Worm (Caenorhabditis elegans) whole organism, L4 larva: Measurements from ENCODE around the gene F53F4.12.

Experiments
- F26F4.8 ChIP-seq: fragments of 200-800 bp; sonication (Bioruptor generic); conservative IDR thresholded peaks from 2 replicates; pipeline ENCODE4 v1.3.6; 2022; ENCODE audit warnings: missing genetic modification characterization, missing compliant biosample characterization
- F49E8.2 ChIP-seq: sonication (generic microtip); optimal IDR thresholded peaks from 2 replicates; lab custom pipeline; 2016; ENCODE audit warnings: missing compliant biosample characterization, mild to moderate bottlenecking, missing genetic modification characterization, borderline replicate concordance
- R02D3.7 ChIP-seq: fragments of 150-350 bp; sonication (generic microtip); optimal IDR thresholded peaks from 3 replicates; lab custom pipeline; 2014; ENCODE audit warnings: missing biosample characterization, missing genetic modification characterization
- aha-1 ChIP-seq: fragments of 150-350 bp; peaks from one replicate; lab custom pipeline; 2014; ENCODE audit warnings: missing biosample characterization, missing genetic modification characterization
- ceh-20 ChIP-seq: fragments of 200-800 bp; sonication (Bioruptor generic); IDR thresholded peaks from 2 replicates; pipeline ENCODE4 v1.3.6; 2022; ENCODE audit warnings: missing genetic modification reagents, missing genetic modification characterization, missing compliant biosample characterization
- ceh-28 ChIP-seq: fragments of 150-350 bp; optimal IDR thresholded peaks from 2 replicates; lab custom pipeline; 2014; ENCODE audit warnings: missing biosample characterization, missing genetic modification reagents, missing genetic modification characterization
- ceh-32 ChIP-seq: sonication (generic microtip); optimal IDR thresholded peaks from 2 replicates; lab custom pipeline; 2016; ENCODE audit warnings: mild to moderate bottlenecking, missing genetic modification characterization, missing compliant biosample characterization; ENCODE audit not compliant: poor library complexity
- ces-1 ChIP-seq: fragments of 150-350 bp; sonication (generic microtip); optimal IDR thresholded peaks from 4 replicates; lab custom pipeline; 2014; ENCODE audit warnings: missing biosample characterization, missing genetic modification reagents, missing genetic modification characterization
- daf-12 ChIP-seq: fragments of 150-350 bp; optimal IDR thresholded peaks from 2 replicates; lab custom pipeline; 2014; ENCODE audit warnings: missing biosample characterization, missing genetic modification reagents, missing genetic modification characterization
- daf-16 ChIP-seq, 3 experiments: sonication (generic microtip); optimal IDR thresholded peaks; 2 replicates each; lab custom pipeline; 2016 to 2017; ENCODE audit warnings: missing genetic modification characterization in 3 of 3, missing genetic modification reagents in 3 of 3, mild to moderate bottlenecking in 2 of 3, missing compliant biosample characterization in 2 of 3, missing biosample characterization in 1 of 3, moderate library complexity in 1 of 3
- daf-19 ChIP-seq: fragments of 200-800 bp; sonication (Bioruptor generic); conservative IDR thresholded peaks from 2 replicates; pipeline ENCODE4 v1.3.6; 2022; ENCODE audit warnings: missing genetic modification characterization, missing compliant biosample characterization
- dmd-6 ChIP-seq: fragments of 200-800 bp; sonication (Bioruptor generic); IDR thresholded peaks from 2 replicates; pipeline ENCODE4 v1.3.6; 2022; ENCODE audit warnings: missing genetic modification reagents, missing genetic modification characterization, missing compliant biosample characterization
- dpl-1 ChIP-seq: fragments of 150-350 bp; optimal IDR thresholded peaks from 2 replicates; lab custom pipeline; 2014; ENCODE audit warnings: missing biosample characterization, missing genetic modification reagents, missing genetic modification characterization
- dve-1 ChIP-seq: sonication (generic microtip); optimal IDR thresholded peaks from 2 replicates; lab custom pipeline; 2017; ENCODE audit warnings: antibody characterized with exemption, mild to moderate bottlenecking, missing genetic modification characterization, missing compliant biosample characterization; ENCODE audit not compliant: insufficient read depth
- egl-43 ChIP-seq: fragments of 200-800 bp; sonication (Bioruptor generic); IDR thresholded peaks from 2 replicates; pipeline ENCODE4 v1.3.6; 2022; ENCODE audit warnings: missing genetic modification reagents, missing genetic modification characterization, missing compliant biosample characterization
- gei-8 ChIP-seq: fragments of 200-800 bp; sonication (Bioruptor generic); optimal IDR thresholded peaks from 2 replicates; lab custom pipeline; 2018; ENCODE audit warnings: mild to moderate bottlenecking, missing genetic modification characterization, missing compliant biosample characterization
- hlh-11 ChIP-seq: fragments of 200-800 bp; sonication (Bioruptor generic); optimal IDR thresholded peaks from 2 replicates; lab custom pipeline; 2018; ENCODE audit warnings: mild to moderate bottlenecking, missing genetic modification characterization, missing compliant biosample characterization
- hlh-30 ChIP-seq: sonication (generic microtip); optimal IDR thresholded peaks from 2 replicates; lab custom pipeline; 2017; ENCODE audit warnings: antibody characterized with exemption, mild to moderate bottlenecking, missing genetic modification characterization, missing compliant biosample characterization; ENCODE audit not compliant: insufficient read depth
- lin-15B ChIP-seq: fragments of 150-350 bp; sonication (generic microtip); optimal IDR thresholded peaks from 3 replicates; lab custom pipeline; 2014; ENCODE audit warnings: missing biosample characterization, missing genetic modification characterization
- lin-38 ChIP-seq: fragments of 200-800 bp; sonication (Bioruptor generic); IDR thresholded peaks from 2 replicates; pipeline ENCODE4 v1.3.6; 2022; ENCODE audit warnings: missing genetic modification reagents, missing genetic modification characterization, missing compliant biosample characterization
- lin-39 ChIP-seq: fragments of 150-350 bp; optimal IDR thresholded peaks from 2 replicates; lab custom pipeline; 2014; ENCODE audit warnings: missing biosample characterization, missing genetic modification reagents, missing genetic modification characterization
- madf-9 ChIP-seq: fragments of 200-800 bp; sonication (Bioruptor generic); conservative IDR thresholded peaks from 2 replicates; pipeline ENCODE4 v1.3.6; 2022; ENCODE audit warnings: missing genetic modification reagents, missing genetic modification characterization, missing compliant biosample characterization
- mes-2 ChIP-seq: sonication (generic microtip); optimal IDR thresholded peaks from 2 replicates; lab custom pipeline; 2016; ENCODE audit warnings: missing genotype, mild to moderate bottlenecking, missing genetic modification characterization, missing compliant biosample characterization; ENCODE audit not compliant: poor library complexity, severe bottlenecking
- nhr-102 ChIP-seq: sonication (generic microtip); optimal IDR thresholded peaks from 2 replicates; lab custom pipeline; 2016; ENCODE audit warnings: mild to moderate bottlenecking, missing genetic modification characterization, moderate library complexity, missing compliant biosample characterization
- nhr-11 ChIP-seq: fragments of 150-350 bp; optimal IDR thresholded peaks from 2 replicates; lab custom pipeline; 2014; ENCODE audit warnings: missing biosample characterization, missing genetic modification characterization
- nhr-111 ChIP-seq: fragments of 200-800 bp; sonication (Bioruptor generic); optimal IDR thresholded peaks from 2 replicates; lab custom pipeline; 2018; ENCODE audit warnings: mild to moderate bottlenecking, missing genetic modification characterization, missing compliant biosample characterization
- nhr-25 ChIP-seq: sonication (generic microtip); optimal IDR thresholded peaks from 2 replicates; lab custom pipeline; 2017; ENCODE audit warnings: missing genetic modification characterization, mild to moderate bottlenecking, missing compliant biosample characterization, antibody characterized with exemption, moderate library complexity, borderline replicate concordance; ENCODE audit not compliant: insufficient read depth
- nhr-28 ChIP-seq: fragments of 150-350 bp; optimal IDR thresholded peaks from 2 replicates; lab custom pipeline; 2014; ENCODE audit warnings: missing biosample characterization, missing genetic modification characterization
- nhr-42 ChIP-seq: fragments of 200-800 bp; sonication (Bioruptor generic); IDR thresholded peaks from 2 replicates; pipeline ENCODE4 v1.3.6; 2022; ENCODE audit warnings: missing genetic modification characterization, missing compliant biosample characterization
- nhr-77 ChIP-seq: fragments of 150-350 bp; optimal IDR thresholded peaks from 2 replicates; lab custom pipeline; 2014; ENCODE audit warnings: missing biosample characterization, missing genetic modification characterization
- pha-4 ChIP-seq, 2 experiments: fragments of 150-350 bp in 1 of 2; fragments of 200-800 bp in 1 of 2; sonication (Bioruptor generic) in 1 of 2; IDR thresholded peaks in 1 of 2; optimal IDR thresholded peaks in 1 of 2; 2 replicates each; pipeline versions ENCODE4 v1.3.6 to Lab custom; 2014 to 2022; ENCODE audit warnings: missing genetic modification characterization in 2 of 2, missing genetic modification reagents in 2 of 2, missing biosample characterization in 1 of 2, missing compliant biosample characterization in 1 of 2
- php-3 ChIP-seq: fragments of 200-800 bp; sonication (Bioruptor generic); IDR thresholded peaks from 2 replicates; pipeline ENCODE4 v1.3.6; 2022; ENCODE audit warnings: missing genetic modification reagents, missing genetic modification characterization, missing compliant biosample characterization
- pqm-1 ChIP-seq: sonication (generic microtip); optimal IDR thresholded peaks from 2 replicates; lab custom pipeline; 2017; ENCODE audit warnings: missing biosample characterization, missing genetic modification characterization
- sdz-12 ChIP-seq: fragments of 200-800 bp; sonication (Bioruptor generic); optimal IDR thresholded peaks from 2 replicates; lab custom pipeline; 2018; ENCODE audit warnings: mild to moderate bottlenecking, missing genetic modification characterization, missing compliant biosample characterization
- spr-1 ChIP-seq: sonication (generic microtip); optimal IDR thresholded peaks from 2 replicates; lab custom pipeline; 2016; ENCODE audit warnings: mild to moderate bottlenecking, missing genetic modification characterization, missing compliant biosample characterization
- unc-39 ChIP-seq: sonication (generic microtip); optimal IDR thresholded peaks from 2 replicates; lab custom pipeline; 2017; ENCODE audit warnings: missing biosample characterization, missing genetic modification characterization
- unc-62 ChIP-seq, 3 experiments: fragments of 150-350 bp in 1 of 3; sonication (generic microtip); optimal IDR thresholded peaks in 2 of 3; peaks in 1 of 3; 1 replicate in 1 of 3; 2 replicates in 2 of 3; lab custom pipeline; 2014 to 2017; ENCODE audit warnings: missing biosample characterization in 3 of 3, missing genetic modification characterization in 3 of 3, missing genetic modification reagents in 3 of 3, missing genotype in 1 of 3
- vab-7 ChIP-seq: fragments of 200-800 bp; sonication (Bioruptor generic); IDR thresholded peaks from 2 replicates; pipeline ENCODE4 v1.3.6; 2022; ENCODE audit warnings: missing genetic modification reagents, missing genetic modification characterization, missing compliant biosample characterization
- ztf-7 ChIP-seq: fragments of 150-350 bp; optimal IDR thresholded peaks from 2 replicates; lab custom pipeline; 2014; ENCODE audit warnings: missing biosample characterization, missing genetic modification characterization

Gene F53F4.12

DNA sequence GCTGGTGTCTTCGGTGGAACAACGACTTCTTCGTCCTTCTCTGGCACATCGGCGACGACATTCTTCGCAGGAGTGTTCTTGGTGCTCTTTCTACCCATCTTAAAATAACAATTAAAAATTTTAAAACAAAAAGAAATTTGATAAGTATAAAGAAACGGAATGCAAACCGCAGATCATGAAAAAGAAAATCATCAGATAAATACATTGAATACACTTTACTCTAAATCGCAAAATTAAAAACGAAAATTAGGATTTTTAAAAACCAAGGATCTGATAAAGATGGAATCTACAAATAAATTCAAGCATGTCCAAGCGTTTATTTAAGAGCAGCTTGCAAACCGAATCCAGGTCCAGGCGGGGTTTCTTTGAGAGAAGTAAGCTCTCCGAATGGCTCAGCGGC, 1.4 kb upstream of the F53F4.12 start, which contains the start of gene F53F4.11:
Gene F53F4.11, minus strand, starts transcription at position 101 of the 400 bp plus-strand sequence.
- TF ChIP-seq lin-38 (GFP tag; lab: Robert Waterston, UW) (peak; percentile 44; the same call in 1 of the 2 replicates), pha-4 (GFP tag; IDR thresholded peaks at IDR 0.05; lab: Robert Waterston, UW) (0 out of 2 replicates have a peak, but pooled peaks have one; percentile 16), pha-4 (tag; optimal IDR thresholded peaks at IDR 0.05; lab: Kevin White, UChicago) (no peak), F26F4.8 (no peak)

DNA sequence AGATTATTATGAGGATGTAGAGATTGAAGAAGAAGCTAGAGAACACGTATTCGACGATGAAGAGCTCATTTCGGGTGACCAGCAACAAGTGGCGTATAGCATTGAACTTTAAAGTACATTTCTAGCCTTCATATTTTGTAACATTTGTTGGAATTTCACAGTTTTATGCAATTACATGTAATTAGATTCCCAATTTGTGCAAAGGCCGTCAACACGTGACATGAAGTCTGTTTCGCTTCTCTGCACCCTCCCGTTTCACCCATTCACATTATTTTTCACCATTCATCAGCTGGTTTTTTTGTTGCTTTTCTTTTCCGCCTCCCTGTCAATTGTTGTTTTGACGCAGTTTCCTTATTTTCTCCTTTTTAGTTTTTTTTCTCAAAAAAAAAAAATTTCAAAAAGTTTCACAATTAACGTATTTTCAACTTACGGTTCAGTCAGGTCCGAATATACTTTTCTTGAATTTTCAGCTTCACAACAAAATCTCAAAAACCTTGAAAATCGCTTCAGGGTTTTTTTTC, 1.3 kb downstream of the F53F4.12 start, which contains the start of gene sde-2:
Gene sde-2, plus strand, starts transcription at position 471 of the 521 bp plus-strand sequence.
- no peak for TF ChIP-seq nhr-42
- TF ChIP-seq hlh-30, result peak; percentile 57
- peak in 1 of 2 experiments; percentile 53 for TF ChIP-seq unc-62 (GFP tag; optimal IDR thresholded peaks at IDR 0.05 in 1 of 2; lab: Kevin White, UChicago)
- no peak for TF ChIP-seq unc-62 (tag; optimal IDR thresholded peaks at IDR 0.05; lab: Kevin White, UChicago)
- no peak for TF ChIP-seq nhr-77 (tag; lab: Kevin White, UChicago)
- TF ChIP-seq ces-1, result peak; percentile 45
- no peak for TF ChIP-seq unc-39
- TF ChIP-seq nhr-111 (GFP tag; lab: Kevin White, UChicago), result no peak
- TF ChIP-seq, all 104 proteins: peak for 3

ce11 chrV:13634149-13634548, 8.3 kb downstream of the F53F4.12 start, which contains the start of gene H37A05.2:
TSS of gene H37A05.2 (minus strand) at chrV:13634249.
- TF ChIP-seq daf-19 (GFP tag; lab: Robert Waterston, UW) (no peak), dpl-1 (no peak), lin-15B (tag; lab: Kevin White, UChicago) (no peak), gei-8 (GFP tag; lab: Kevin White, UChicago) (no peak)

ce11 chrV:13636411-13636810, 10.6 kb downstream of the F53F4.12 start:
- TF ChIP-seq nhr-11 (tag; lab: Kevin White, UChicago) (no peak), daf-12 (tag; lab: Kevin White, UChicago) (no peak), R02D3.7 (tag; lab: Kevin White, UChicago) (no peak), dmd-6 (no peak), ceh-28 (tag; lab: Kevin White, UChicago) (no peak), nhr-25 (tag; lab: Kevin White, UChicago) (no peak), vab-7 (GFP tag; lab: Robert Waterston, UW) (no peak)

DNA sequence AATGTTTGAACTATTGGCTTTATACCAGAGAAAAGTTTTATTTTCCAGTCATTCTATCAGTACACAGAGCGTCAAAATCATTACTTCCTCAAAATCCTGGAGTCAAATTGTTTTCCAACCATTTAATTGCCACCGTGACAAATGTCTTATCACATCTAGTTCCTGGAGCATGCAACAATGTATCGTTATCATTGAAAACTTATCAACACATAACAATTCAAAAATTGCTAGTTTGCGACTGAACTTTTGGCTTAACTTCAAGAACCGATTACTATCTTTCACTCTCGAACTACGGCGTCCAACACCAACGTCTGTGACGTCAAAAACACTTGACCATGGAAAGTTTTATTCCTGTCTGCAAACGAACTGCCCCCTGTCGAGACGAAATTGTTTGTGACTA, 12.2 kb downstream of the F53F4.12 start:
- TF ChIP-seq ztf-7 (tag; lab: Kevin White, UChicago) (no peak), dve-1 (tag; lab: Kevin White, UChicago) (peak; percentile 37), sdz-12 (no peak), egl-43 (GFP tag; lab: Robert Waterston, UW) (no peak), lin-39 (tag; lab: Kevin White, UChicago) (no peak), unc-62 (GFP tag; optimal IDR thresholded peaks at IDR 0.05 in 1 of 2; lab: Kevin White, UChicago) (no peak), unc-62 (tag; optimal IDR thresholded peaks at IDR 0.05; lab: Kevin White, UChicago) (no peak), ceh-32 (tag; lab: Kevin White, UChicago) (no peak), pqm-1 (peak; percentile 69), F49E8.2 (no peak), mes-2 (tag; lab: Kevin White, UChicago) (no peak), madf-9 (no peak), dmd-6 (peak; percentile 78), ceh-28 (tag; lab: Kevin White, UChicago) (no peak), daf-16 (GFP tag; optimal IDR thresholded peaks at IDR 0.05; lab: Kevin White, UChicago) (no peak), daf-16 (tag; optimal IDR thresholded peaks at IDR 0.05; lab: Kevin White, UChicago) (peak; percentile 43), aha-1 (tag; lab: Kevin White, UChicago) (no peak), spr-1 (tag; lab: Kevin White, UChicago) (no peak), nhr-102 (tag; lab: Kevin White, UChicago) (no peak), hlh-11 (tag; lab: Kevin White, UChicago) (peak; percentile 9), php-3 (no peak), ceh-20 (no peak), nhr-28 (peak; percentile 69)
